Worm (Caenorhabditis elegans): ENCODE measurements around the gene acr-3.

The acr-3 gene

DNA sequence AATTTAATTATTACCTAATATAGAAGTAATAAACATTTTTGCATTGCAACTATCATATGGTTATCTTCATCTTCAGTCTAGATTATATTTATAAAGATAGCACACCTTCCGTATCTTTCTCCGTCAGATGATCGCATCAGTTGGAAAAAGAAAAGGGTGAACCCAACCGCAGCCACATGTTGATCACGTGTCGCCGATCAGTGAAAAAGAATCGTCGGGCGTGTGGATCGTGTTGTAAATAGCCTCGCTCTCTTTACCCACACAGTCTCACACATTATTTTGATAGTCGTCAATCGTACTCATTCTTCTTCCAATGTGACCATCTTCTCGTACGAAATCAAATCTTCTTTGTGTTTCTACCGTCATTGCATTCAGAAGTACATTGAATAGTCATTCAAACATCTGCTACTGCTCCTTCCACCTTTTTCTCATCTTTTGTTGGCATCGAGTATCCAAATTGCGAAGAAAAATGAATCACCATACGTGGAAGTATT, 34.6 kb downstream of the acr-3 start (continued):
- peak; percentile 31 for TF ChIP-seq nhr-28 (tag; optimal IDR thresholded peaks at IDR 0.05)
- TF ChIP-seq mef-2 (tag; optimal IDR thresholded peaks at IDR 0.05): peak; percentile 9
- peak; percentile 44 for TF ChIP-seq skn-1 (tag; optimal IDR thresholded peaks at IDR 0.05)
- peak; percentile 94 for TF ChIP-seq tbx-2 (tag; optimal IDR thresholded peaks at IDR 0.05)
- TF ChIP-seq sup-37 (GFP tag; optimal IDR thresholded peaks at IDR 0.05): peak; percentile 85
- peak; percentile 15 for TF ChIP-seq unc-62 (GFP tag; optimal IDR thresholded peaks at IDR 0.05)
- peak; percentile 79 for TF ChIP-seq hpl-2 (GFP tag; optimal IDR thresholded peaks at IDR 0.05)
- TF ChIP-seq ceh-90 (tag; optimal IDR thresholded peaks at IDR 0.05): no peak
- peak; percentile 11 for TF ChIP-seq ceh-8 (GFP tag; optimal IDR thresholded peaks at IDR 0.05)
- TF ChIP-seq lin-35 (GFP tag; optimal IDR thresholded peaks at IDR 0.05): peak; percentile 41 to 88
- TF ChIP-seq fkh-4 (tag; optimal IDR thresholded peaks at IDR 0.05; ENCODE audit: borderline replicate concordance): no peak
- no peak for TF ChIP-seq F16B12.6 (tag; optimal IDR thresholded peaks at IDR 0.05)
- peak; percentile 5 to 46 (median 43) for TF ChIP-seq ceh-82 (tag; optimal IDR thresholded peaks at IDR 0.05)
- peak; percentile 92 for TF ChIP-seq blmp-1 (tag; optimal IDR thresholded peaks at IDR 0.05)
- peak; percentile 99 for TF ChIP-seq nhr-90 (tag; optimal IDR thresholded peaks at IDR 0.05; ENCODE audit: poor library complexity)
- peak; percentile 61 for TF ChIP-seq egl-13 (tag; optimal IDR thresholded peaks at IDR 0.05)
- peak; percentile 97 for TF ChIP-seq nhr-19 (GFP tag; conservative IDR thresholded peaks at IDR 0.05)
- TF ChIP-seq zag-1 (tag; optimal IDR thresholded peaks at IDR 0.05): no peak
- TF ChIP-seq unc-30 (tag; optimal IDR thresholded peaks at IDR 0.05): no peak
- no peak for TF ChIP-seq lin-15B (tag; optimal IDR thresholded peaks at IDR 0.05)
- TF ChIP-seq rnt-1 (tag; optimal IDR thresholded peaks at IDR 0.05): peak; percentile 97
- TF ChIP-seq ces-1 (GFP tag; optimal IDR thresholded peaks at IDR 0.05): no peak
- peak; percentile 89 for TF ChIP-seq efl-3 (GFP tag; optimal IDR thresholded peaks at IDR 0.05)
- peak; percentile 99 for TF ChIP-seq nhr-20 (tag; optimal IDR thresholded peaks at IDR 0.05)
- peak; percentile 89 for TF ChIP-seq lin-39 (tag; optimal IDR thresholded peaks at IDR 0.05)
- TF ChIP-seq elt-3 (tag; optimal IDR thresholded peaks at IDR 0.05): peak; percentile 48 to 99 (median 92)
- TF ChIP-seq nhr-237 (tag; optimal IDR thresholded peaks at IDR 0.05): peak; percentile 43
- peak; percentile 91 for TF ChIP-seq mep-1 (tag; optimal IDR thresholded peaks at IDR 0.05)
- peak; percentile 93 for TF ChIP-seq unc-130 (tag; optimal IDR thresholded peaks at IDR 0.05)
- peak; percentile 84 to 85 for TF ChIP-seq lsy-2 (tag; optimal IDR thresholded peaks at IDR 0.05)
- peak; percentile 99 for TF ChIP-seq ztf-4 (tag; optimal IDR thresholded peaks at IDR 0.05)
- peak; percentile 60 for TF ChIP-seq C04F5.9 (tag; optimal IDR thresholded peaks at IDR 0.05)

DNA sequence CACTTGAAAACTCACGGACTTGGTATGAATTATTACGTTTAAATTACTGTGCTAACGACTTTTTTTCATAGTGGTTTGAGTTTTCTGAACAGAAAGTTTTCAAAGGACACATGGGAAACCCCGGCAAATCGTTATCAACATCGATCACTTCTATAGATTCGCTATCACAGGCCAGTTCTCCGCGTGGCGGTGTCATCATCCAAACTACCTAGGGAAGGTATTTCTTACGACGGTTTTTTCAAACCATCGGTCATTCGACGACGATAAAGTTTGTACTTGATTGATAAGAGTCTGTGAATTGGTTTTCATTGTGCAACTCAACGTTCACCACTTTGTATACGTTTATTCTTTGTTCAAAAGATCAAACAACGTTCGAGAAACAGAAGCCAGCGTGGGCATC, 35.2 kb downstream of the acr-3 start:
- TF ChIP-seq elt-3 (tag; optimal IDR thresholded peaks at IDR 0.05) (peak in 5 of 6 experiments; percentile 64 to 94 (median 75)), C16A3.4 (tag; optimal IDR thresholded peaks at IDR 0.05) (peak; percentile 36), ceh-90 (tag; optimal IDR thresholded peaks at IDR 0.05) (no peak), grh-1 (GFP tag; IDR thresholded peaks at IDR 0.05) (no peak), efl-1 (optimal IDR thresholded peaks at IDR 0.05) (no peak), efl-1 (GFP tag; optimal IDR thresholded peaks at IDR 0.05 in 1 of 2) (peak in 1 of 2 experiments; percentile 6), nhr-20 (tag; optimal IDR thresholded peaks at IDR 0.05) (peak; percentile 6), pqm-1 (tag; optimal IDR thresholded peaks at IDR 0.05) (peak; percentile 24), lin-35 (GFP tag; optimal IDR thresholded peaks at IDR 0.05) (peak in 1 of 2 experiments; percentile 56), blmp-1 (tag; optimal IDR thresholded peaks at IDR 0.05) (peak; percentile 61), nhr-90 (tag; optimal IDR thresholded peaks at IDR 0.05; ENCODE audit: poor library complexity) (peak; percentile 37), tlp-1 (tag; optimal IDR thresholded peaks at IDR 0.05) (peak; percentile 39), fos-1 (tag; optimal IDR thresholded peaks at IDR 0.05) (no peak), elt-2 (tag; optimal IDR thresholded peaks at IDR 0.05) (peak; percentile 62)

DNA sequence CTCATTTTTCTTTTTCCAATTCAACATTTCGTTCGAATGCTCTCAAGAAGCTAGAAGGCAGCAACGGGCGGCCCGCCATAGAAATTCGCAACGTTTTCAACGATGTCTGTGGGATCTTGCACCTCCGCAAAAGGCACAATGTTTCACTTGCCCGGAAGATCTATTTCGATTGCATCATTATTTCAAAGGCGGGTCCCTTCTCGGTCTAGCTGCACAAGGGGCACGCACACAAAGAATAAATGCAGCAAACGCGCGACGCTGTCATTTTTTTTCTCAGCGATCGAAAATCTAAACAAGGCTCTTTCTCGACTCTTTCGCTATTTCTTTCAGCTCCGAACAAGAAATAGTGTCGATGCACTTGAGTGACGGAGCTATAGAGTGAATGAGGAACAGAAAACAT, 35.6 kb downstream of the acr-3 start:
- TF ChIP-seq aly-2 (tag; optimal IDR thresholded peaks at IDR 0.05) (no peak), C16A3.4 (tag; optimal IDR thresholded peaks at IDR 0.05) (no peak), lir-3 (tag; optimal IDR thresholded peaks at IDR 0.05; ENCODE audit: poor library complexity) (no peak), mab-9 (GFP tag; IDR thresholded peaks at IDR 0.05) (0 out of 2 replicates have a peak, but pooled peaks have one; percentile 41), isw-1 (GFP tag; IDR thresholded peaks at IDR 0.05) (no peak), unc-30 (tag; optimal IDR thresholded peaks at IDR 0.05) (no peak), lin-39 (tag; optimal IDR thresholded peaks at IDR 0.05) (no peak), ces-1 (GFP tag; optimal IDR thresholded peaks at IDR 0.05) (no peak), egl-27 (tag; optimal IDR thresholded peaks at IDR 0.05) (no peak), dpl-1 (GFP tag; optimal IDR thresholded peaks at IDR 0.05) (no peak), pag-3 (tag; optimal IDR thresholded peaks at IDR 0.05; ENCODE audit: borderline replicate concordance, insufficient read depth) (no peak), nhr-76 (tag; optimal IDR thresholded peaks at IDR 0.05) (no peak), elt-2 (tag; optimal IDR thresholded peaks at IDR 0.05) (no peak), egl-13 (tag; optimal IDR thresholded peaks at IDR 0.05) (peak; percentile 31), sup-37 (GFP tag; optimal IDR thresholded peaks at IDR 0.05) (no peak), ama-1 (optimal IDR thresholded peaks at IDR 0.05) (no peak), sox-4 (tag; optimal IDR thresholded peaks at IDR 0.05) (no peak)

All from whole organism, L1 larva.